Fruit fly (Drosophila melanogaster) whole organism, embryonic: ENCODE measurements around the gene CG42268.

Experiments
- Ada2b ChIP-seq: fragments of 200-800 bp; sonication (Bioruptor generic); IDR thresholded peaks from 2 replicates; pipeline ENCODE4 v1.3.6; 2022; ENCODE audit warnings: missing biosample characterization, missing genetic modification characterization
- Adf1 ChIP-seq: fragments of 200-800 bp; sonication (Bioruptor generic); IDR thresholded peaks from 2 replicates; pipeline ENCODE4 v1.3.6; 2022; ENCODE audit warnings: missing biosample characterization, missing genetic modification characterization
- Atf-2 ChIP-seq: fragments of 200-800 bp; sonication (Bioruptor generic); optimal IDR thresholded peaks from 2 replicates; lab custom pipeline; 2016; ENCODE audit warnings: missing biosample characterization, missing genetic modification characterization
- BtbVII ChIP-seq: fragments of 200-800 bp; sonication (Bioruptor generic); optimal IDR thresholded peaks from 3 replicates; lab custom pipeline; 2017; ENCODE audit warnings: missing biosample characterization, mild to moderate bottlenecking, missing genetic modification characterization
- CG10147 ChIP-seq: fragments of 200-800 bp; sonication (Bioruptor generic); optimal IDR thresholded peaks from 2 replicates; lab custom pipeline; 2019; ENCODE audit warnings: missing biosample characterization, mild to moderate bottlenecking, missing genetic modification characterization, moderate library complexity
- CG10543 ChIP-seq: fragments of 200-800 bp; sonication (Bioruptor generic); optimal IDR thresholded peaks from 3 replicates; lab custom pipeline; 2017; ENCODE audit warnings: missing biosample characterization, mild to moderate bottlenecking, missing genetic modification characterization, moderate library complexity
- CG11695 ChIP-seq: fragments of 200-800 bp; sonication (Bioruptor generic); IDR thresholded peaks from 3 replicates; pipeline ENCODE4 v1.3.6; 2022; ENCODE audit warnings: missing biosample characterization, missing genetic modification characterization
- CG13287 ChIP-seq: fragments of 200-800 bp; sonication (Bioruptor generic); IDR thresholded peaks from 2 replicates; pipeline ENCODE4 v1.3.6; 2022; ENCODE audit warnings: missing biosample characterization, missing genetic modification characterization; ENCODE audit not compliant: partially characterized antibody
- CG13296 ChIP-seq: fragments of 200-800 bp; sonication (Bioruptor generic); optimal IDR thresholded peaks from 3 replicates; lab custom pipeline; 2018; ENCODE audit warnings: missing biosample characterization, mild to moderate bottlenecking, missing genetic modification characterization
- CG13894 ChIP-seq: fragments of 200-800 bp; sonication (Bioruptor generic); optimal IDR thresholded peaks from 3 replicates; lab custom pipeline; 2018; ENCODE audit warnings: missing biosample characterization, mild to moderate bottlenecking, missing genetic modification characterization, moderate library complexity
- CG15479 ChIP-seq: fragments of 200-800 bp; sonication (Bioruptor generic); optimal IDR thresholded peaks from 3 replicates; lab custom pipeline; 2019; ENCODE audit warnings: missing biosample characterization, mild to moderate bottlenecking, missing genetic modification characterization, moderate library complexity
- CG15514 ChIP-seq: fragments of 200-800 bp; sonication (Bioruptor generic); optimal IDR thresholded peaks from 3 replicates; lab custom pipeline; 2017; ENCODE audit warnings: missing biosample characterization, missing genetic modification characterization, mild to moderate bottlenecking, moderate library complexity, missing genetic modification reagents
- CG3281 ChIP-seq: fragments of 200-800 bp; sonication (Bioruptor generic); optimal IDR thresholded peaks from 3 replicates; lab custom pipeline; 2017; ENCODE audit warnings: missing biosample characterization, mild to moderate bottlenecking, missing genetic modification characterization
- CG34376 ChIP-seq: fragments of 200-800 bp; sonication (Bioruptor generic); optimal IDR thresholded peaks from 2 replicates; lab custom pipeline; 2018; ENCODE audit warnings: missing biosample characterization, mild to moderate bottlenecking, missing genetic modification characterization
- D19A ChIP-seq: fragments of 200-800 bp; optimal IDR thresholded peaks from 3 replicates; lab custom pipeline; 2019; ENCODE audit warnings: missing biosample characterization, mild to moderate bottlenecking, missing genetic modification characterization, moderate library complexity
- Deaf1 ChIP-seq: fragments of 200-800 bp; optimal IDR thresholded peaks from 3 replicates; lab custom pipeline; 2019; ENCODE audit warnings: missing biosample characterization, mild to moderate bottlenecking, missing genetic modification characterization, moderate library complexity
- Dp ChIP-seq: fragments of 200-800 bp; sonication (Bioruptor generic); optimal IDR thresholded peaks from 2 replicates; lab custom pipeline; 2018; ENCODE audit warnings: missing biosample characterization, mild to moderate bottlenecking, missing genetic modification characterization, moderate library complexity
- Fer1 ChIP-seq: fragments of 200-800 bp; sonication (Bioruptor generic); optimal IDR thresholded peaks from 2 replicates; lab custom pipeline; 2017; ENCODE audit warnings: missing biosample characterization, mild to moderate bottlenecking, missing genetic modification characterization
- HLH4C ChIP-seq: fragments of 200-800 bp; sonication (Bioruptor generic); IDR thresholded peaks from 3 replicates; pipeline ENCODE4 v1.3.6; 2022; ENCODE audit warnings: missing biosample characterization, missing genetic modification characterization; ENCODE audit not compliant: partially characterized antibody
- Med ChIP-seq: fragments of 200-800 bp; sonication (Bioruptor generic); peaks from one replicate; lab custom pipeline; 2016; ENCODE audit warnings: missing biosample characterization, missing genetic modification characterization, mild to moderate bottlenecking, inconsistent platforms, moderate library complexity
- Mrtf ChIP-seq: fragments of 200-800 bp; sonication (Bioruptor generic); IDR thresholded peaks from 3 replicates; pipeline ENCODE4 v1.3.6; 2022; ENCODE audit warnings: missing biosample characterization, missing genetic modification characterization
- Pdp1 ChIP-seq, 2 experiments: fragments of 200-800 bp; sonication (Bioruptor generic); optimal IDR thresholded peaks; 3 replicates each; lab custom pipeline; 2016; ENCODE audit warnings: missing biosample characterization in 2 of 2, missing genetic modification characterization in 2 of 2, mild to moderate bottlenecking in 1 of 2, moderate library complexity in 1 of 2
- Rfx ChIP-seq: fragments of 200-800 bp; sonication (Bioruptor generic); IDR thresholded peaks from 2 replicates; pipeline ENCODE4 v1.3.6; 2022; ENCODE audit warnings: missing biosample characterization, missing genetic modification characterization
- Trl ChIP-seq, 3 experiments: fragments of >200 bp in 2 of 3; fragments of 200-800 bp in 1 of 3; sonication (Bioruptor generic) in 1 of 3; optimal IDR thresholded peaks; 2 replicates in 1 of 3; 3 replicates in 2 of 3; lab custom pipeline; 2016 to 2017; ENCODE audit warnings: missing biosample characterization in 1 of 3, missing genetic modification characterization in 1 of 3
- caup ChIP-seq: fragments of 200-800 bp; sonication (Bioruptor generic); optimal IDR thresholded peaks from 3 replicates; lab custom pipeline; 2017; ENCODE audit warnings: missing biosample characterization, mild to moderate bottlenecking, missing genetic modification characterization, moderate library complexity; ENCODE audit not compliant: severe bottlenecking
- chinmo ChIP-seq: fragments of 200-800 bp; sonication (Bioruptor generic); IDR thresholded peaks from 4 replicates; pipeline ENCODE4 v1.3.6; 2022; ENCODE audit warnings: missing biosample characterization, missing genetic modification characterization; ENCODE audit not compliant: partially characterized antibody
- cwo ChIP-seq: fragments of 200-800 bp; sonication (Bioruptor generic); optimal IDR thresholded peaks from 3 replicates; lab custom pipeline; 2017; ENCODE audit warnings: missing biosample characterization, missing genetic modification characterization, mild to moderate bottlenecking, moderate library complexity, missing genetic modification reagents
- ems ChIP-seq: fragments of 200-800 bp; sonication (Bioruptor generic); optimal IDR thresholded peaks from 3 replicates; lab custom pipeline; 2016; ENCODE audit warnings: missing biosample characterization, missing genetic modification characterization
- exex ChIP-seq: fragments of 200-800 bp; sonication (Bioruptor generic); optimal IDR thresholded peaks from 4 replicates; lab custom pipeline; 2018; ENCODE audit warnings: missing biosample characterization, mild to moderate bottlenecking, missing genetic modification characterization, moderate library complexity
- ftz-f1 ChIP-seq: fragments of 200-800 bp; sonication (Bioruptor generic); optimal IDR thresholded peaks from 2 replicates; lab custom pipeline; 2016; ENCODE audit warnings: missing biosample characterization, missing genetic modification characterization
- lab ChIP-seq: fragments of 200-800 bp; sonication (Bioruptor generic); optimal IDR thresholded peaks from 3 replicates; lab custom pipeline; 2017; ENCODE audit warnings: missing biosample characterization, missing genetic modification characterization, mild to moderate bottlenecking, moderate library complexity, missing genetic modification reagents
- mirr ChIP-seq: fragments of 200-800 bp; sonication (Bioruptor generic); optimal IDR thresholded peaks from 3 replicates; lab custom pipeline; 2018; ENCODE audit warnings: missing biosample characterization, mild to moderate bottlenecking, missing genetic modification characterization
- row ChIP-seq: fragments of 200-800 bp; sonication (Bioruptor generic); IDR thresholded peaks from 3 replicates; pipeline ENCODE4 v1.3.6; 2022; ENCODE audit warnings: missing biosample characterization, missing genetic modification characterization
- sens ChIP-seq: fragments of 200-800 bp; sonication (Bioruptor generic); peaks from one replicate; lab custom pipeline; 2016; ENCODE audit warnings: missing biosample characterization, missing genetic modification characterization
- sug ChIP-seq: fragments of 200-800 bp; optimal IDR thresholded peaks from 2 replicates; lab custom pipeline; 2019; ENCODE audit warnings: missing biosample characterization, mild to moderate bottlenecking, missing genetic modification characterization, moderate library complexity
- tll ChIP-seq, 2 experiments: fragments of 200-800 bp in 1 of 2; fragments of >200 bp in 1 of 2; sonication (Bioruptor generic) in 1 of 2; optimal IDR thresholded peaks; 2 replicates each; lab custom pipeline; 2017 to 2019; ENCODE audit warnings: missing biosample characterization in 2 of 2, missing genetic modification characterization in 2 of 2, mild to moderate bottlenecking in 1 of 2, moderate library complexity in 1 of 2
- zen ChIP-seq: fragments of 200-800 bp; sonication (Bioruptor generic); optimal IDR thresholded peaks from 3 replicates; lab custom pipeline; 2018; ENCODE audit warnings: missing biosample characterization, mild to moderate bottlenecking, missing genetic modification characterization, moderate library complexity
- zfh2 ChIP-seq: fragments of 200-800 bp; sonication (Bioruptor generic); optimal IDR thresholded peaks from 2 replicates; lab custom pipeline; 2016; ENCODE audit warnings: missing biosample characterization, missing genetic modification characterization

CG42268 gene

dm6 chr3L:9760151-9760749, at the start of gene CG42268:
CG42268 (minus strand) TSS chr3L:9760395.
- peak; percentile 81 for TF ChIP-seq Med
- TF ChIP-seq mirr, result peak; percentile 23
- TF ChIP-seq caup (GFP tag; lab: Kevin White, UChicago), result peak; percentile 21
- peak; percentile 32; the same call in 1 of the 3 replicates for TF ChIP-seq row
- TF ChIP-seq BtbVII (GFP tag; lab: Kevin White, UChicago), result peak; percentile 46
- TF ChIP-seq CG15479, result no peak
- no peak for TF ChIP-seq zfh2 (GFP tag; lab: Kevin White, UChicago)
- TF ChIP-seq Adf1, result peak; percentile 6; the same call in 1 of the 2 replicates
- TF ChIP-seq cwo (GFP tag; lab: Kevin White, UChicago), result peak; percentile 50
- TF ChIP-seq Mrtf (GFP tag; lab: Robert Waterston, UW), result no peak
- TF ChIP-seq Trl (optimal IDR thresholded peaks at IDR 0.05; lab: Kevin White, UChicago), result peak in 1 of 2 experiments; percentile 42
- no peak for TF ChIP-seq Trl (GFP tag; optimal IDR thresholded peaks at IDR 0.05; lab: Kevin White, UChicago)
- peak; percentile 29 for TF ChIP-seq CG3281 (GFP tag; lab: Kevin White, UChicago)
- peak; percentile 36 for TF ChIP-seq Fer1 (GFP tag; lab: Kevin White, UChicago)
- peak; percentile 63 for TF ChIP-seq ftz-f1 (GFP tag; lab: Kevin White, UChicago)
- peak; percentile 26 for TF ChIP-seq sug (tag; lab: Kevin White, UChicago)
- peak; percentile 32 for TF ChIP-seq CG10147 (GFP tag; lab: Kevin White, UChicago)
- TF ChIP-seq exex, result peak; percentile 84
- TF ChIP-seq D19A, result no peak
- peak; percentile 62 for TF ChIP-seq sens (GFP tag; lab: Kevin White, UChicago)
- TF ChIP-seq Ada2b (GFP tag; lab: Robert Waterston, UW), result no peak
- TF ChIP-seq CG34376, result peak; percentile 47
- TF ChIP-seq ems, result no peak
- TF ChIP-seq CG13287 (GFP tag; lab: Robert Waterston, UW), result peak; percentile 18; the same call in 1 of the 2 replicates
- TF ChIP-seq Rfx (GFP tag; lab: Robert Waterston, UW), result peak; percentile 30; the same call in 1 of the 2 replicates
- TF ChIP-seq HLH4C, result no peak
- no peak for TF ChIP-seq Atf-2 (GFP tag; lab: Kevin White, UChicago)
- TF ChIP-seq Pdp1 (GFP tag; optimal IDR thresholded peaks at IDR 0.05; lab: Kevin White, UChicago), result peak in 1 of 2 experiments; percentile 25
- TF ChIP-seq CG13296, result peak; percentile 20
- TF ChIP-seq lab (GFP tag; lab: Kevin White, UChicago), result peak; percentile 56
- TF ChIP-seq CG11695 (GFP tag; lab: Robert Waterston, UW), result peak; percentile 71
- TF ChIP-seq CG10543 (GFP tag; lab: Kevin White, UChicago), result peak; percentile 21
- TF ChIP-seq CG15514 (GFP tag; lab: Kevin White, UChicago), result peak; percentile 10
- peak; percentile 74; the same call in 1 of the 4 replicates for TF ChIP-seq chinmo (GFP tag; lab: Robert Waterston, UW)
- TF ChIP-seq CG13894, result peak; percentile 77
- TF ChIP-seq Deaf1 (tag; lab: Kevin White, UChicago), result peak; percentile 85

dm6 chr3L:9804125-9804524, 43.9 kb upstream of the CG42268 start, which contains the start of gene Ilp4:
Ilp4 (minus strand) TSS chr3L:9804263.
- peak; percentile 49 for TF ChIP-seq zen (tag; lab: Kevin White, UChicago)
- no peak for TF ChIP-seq Dp (GFP tag; lab: Kevin White, UChicago)
- peak in 1 of 2 experiments; percentile 96 for TF ChIP-seq tll (GFP tag; optimal IDR thresholded peaks at IDR 0.05; lab: Kevin White, UChicago)
